Worm (Caenorhabditis elegans): ENCODE data around the gene F26G1.1.
"Not testable (repeated sequence)": the region's sequence is repeated elsewhere in the genome, so short reads cannot be mapped to it uniquely, and the experiment has no call there.

- not testable (repeated sequence) for TF ChIP-seq nfya-1 (tag; optimal IDR thresholded peaks at IDR 0.05; ENCODE audit: borderline replicate concordance, insufficient read depth); ets-4 (GFP tag; optimal IDR thresholded peaks at IDR 0.05); somi-1 (GFP tag; optimal IDR thresholded peaks at IDR 0.05); T07F8.4 (tag; optimal IDR thresholded peaks at IDR 0.05); unc-130 (GFP tag; optimal IDR thresholded peaks at IDR 0.05)
Observed at ce11 chrII:4842143-4842658, 50.8 kb downstream of the F26G1.1 start, which contains the start of the genes T23B7.2 and nspd-4.
